Fruit fly (Drosophila melanogaster): Measurements from ENCODE around the gene CG9636.
A peak's percentile ranks its signal among the peaks of the same experiment; 100 is the strongest.

The CG9636 gene

dm6 chr3R:8233864-8234263, 9.7 kb downstream of the CG9636 start (continued):
- peak in 1 of 2 experiments; percentile 48 for TF ChIP-seq salr (GFP tag; optimal IDR thresholded peaks at IDR 0.05)
- TF ChIP-seq CG15336 (GFP tag; IDR thresholded peaks at IDR 0.05), result peak; percentile 92
- TF ChIP-seq dac (GFP tag; optimal IDR thresholded peaks at IDR 0.05), result peak; percentile 65
- TF ChIP-seq Sox14 (GFP tag; optimal IDR thresholded peaks at IDR 0.05), result peak; percentile 27
- no peak for TF ChIP-seq ss (GFP tag; optimal IDR thresholded peaks at IDR 0.05)
- no peak for TF ChIP-seq Sox15 (GFP tag; optimal IDR thresholded peaks at IDR 0.05)
- TF ChIP-seq OdsH (GFP tag; optimal IDR thresholded peaks at IDR 0.05), result peak; percentile 64
- TF ChIP-seq CG9139 (GFP tag; optimal IDR thresholded peaks at IDR 0.05), result no peak
- TF ChIP-seq Hr38 (GFP tag; optimal IDR thresholded peaks at IDR 0.05), result no peak
- TF ChIP-seq CG8632 (GFP tag; optimal IDR thresholded peaks at IDR 0.05), result no peak
- TF ChIP-seq fd59A (GFP tag; optimal IDR thresholded peaks at IDR 0.05), result no peak
- TF ChIP-seq fkh (GFP tag; optimal IDR thresholded peaks at IDR 0.05), result no peak
- peak; percentile 46 for TF ChIP-seq CG10631 (GFP tag; optimal IDR thresholded peaks at IDR 0.05)
- TF ChIP-seq pdm3 (GFP tag; optimal IDR thresholded peaks at IDR 0.05), result peak; percentile 75
- TF ChIP-seq CG6163 (GFP tag; IDR thresholded peaks at IDR 0.05), result peak; percentile 60; the same call in 2 of the 3 replicates
- peak; percentile 44 for TF ChIP-seq Met (GFP tag; optimal IDR thresholded peaks at IDR 0.05)
- TF ChIP-seq CG11762 (GFP tag; optimal IDR thresholded peaks at IDR 0.05; ENCODE audit: insufficient read depth), result no peak
- peak; percentile 38 for TF ChIP-seq Eip75B (GFP tag; optimal IDR thresholded peaks at IDR 0.05)
- TF ChIP-seq Sox102F (GFP tag; optimal IDR thresholded peaks at IDR 0.05), result peak; percentile 44
- peak; percentile 90 for TF ChIP-seq CG8119 (GFP tag; IDR thresholded peaks at IDR 0.05)
- TF ChIP-seq CG6792 (GFP tag; optimal IDR thresholded peaks at IDR 0.05), result peak; percentile 17
- peak; percentile 63 for TF ChIP-seq esn (GFP tag; optimal IDR thresholded peaks at IDR 0.05)
- TF ChIP-seq Ets96B (tag; optimal IDR thresholded peaks at IDR 0.05), result peak; percentile 9
- TF ChIP-seq Hr4 (GFP tag; optimal IDR thresholded peaks at IDR 0.05), result peak; percentile 90
- TF ChIP-seq CG8319 (GFP tag; optimal IDR thresholded peaks at IDR 0.05), result no peak
- no peak for TF ChIP-seq CG11902 (GFP tag; optimal IDR thresholded peaks at IDR 0.05)
- peak; percentile 73 for TF ChIP-seq achi (GFP tag; optimal IDR thresholded peaks at IDR 0.05)
- TF ChIP-seq Eip93F (GFP tag; optimal IDR thresholded peaks at IDR 0.05), result no peak
- no peak for TF ChIP-seq CG3032 (tag; optimal IDR thresholded peaks at IDR 0.05)
- TF ChIP-seq CG6854 (GFP tag; optimal IDR thresholded peaks at IDR 0.05), result no peak
- no peak for TF ChIP-seq CG3919 (GFP tag; optimal IDR thresholded peaks at IDR 0.05)
- TF ChIP-seq CG16779 (tag; optimal IDR thresholded peaks at IDR 0.05), result no peak
- peak; percentile 53 for TF ChIP-seq CG34406 (GFP tag; optimal IDR thresholded peaks at IDR 0.05)
- TF ChIP-seq eg (GFP tag; IDR thresholded peaks at IDR 0.05), result peak; percentile 88
- TF ChIP-seq CG1621 (tag; optimal IDR thresholded peaks at IDR 0.05), result no peak
- no peak for TF ChIP-seq Blimp-1 (GFP tag; optimal IDR thresholded peaks at IDR 0.05)
- TF ChIP-seq Ets21C (GFP tag; optimal IDR thresholded peaks at IDR 0.05), result no peak

dm6 chr3R:8233370-8233773, 10.2 kb downstream of the CG9636 start, which contains the start of gene PolI:
Gene PolI (plus strand): TSS chr3R:8233507.
- no peak for TF ChIP-seq OdsH (GFP tag; optimal IDR thresholded peaks at IDR 0.05)
- TF ChIP-seq fkh (GFP tag; optimal IDR thresholded peaks at IDR 0.05), result peak; percentile 75
- TF ChIP-seq Smox (GFP tag; optimal IDR thresholded peaks at IDR 0.05), result peak; percentile 16
- no peak for TF ChIP-seq CG4318 (GFP tag; optimal IDR thresholded peaks at IDR 0.05)
- peak; percentile 2 for TF ChIP-seq CG3032 (tag; optimal IDR thresholded peaks at IDR 0.05)
- TF ChIP-seq dsx (GFP tag; optimal IDR thresholded peaks at IDR 0.05; ENCODE audit: poor library complexity, severe bottlenecking), result no peak
- peak; percentile 36 for TF ChIP-seq Sox14 (GFP tag; optimal IDR thresholded peaks at IDR 0.05)
- no peak for TF ChIP-seq lz (GFP tag; optimal IDR thresholded peaks at IDR 0.05)
- peak; percentile 10 for TF ChIP-seq cyc (GFP tag; optimal IDR thresholded peaks at IDR 0.05)
- TF ChIP-seq CG6854 (GFP tag; optimal IDR thresholded peaks at IDR 0.05), result no peak
- peak; percentile 2 for TF ChIP-seq Eip93F (GFP tag; optimal IDR thresholded peaks at IDR 0.05)
- TF ChIP-seq CG6163 (GFP tag; IDR thresholded peaks at IDR 0.05), result no peak
- TF ChIP-seq net (GFP tag; optimal IDR thresholded peaks at IDR 0.05), result no peak
- peak; percentile 51 for TF ChIP-seq Eip78C (GFP tag)
- no peak for TF ChIP-seq CG8632 (GFP tag; optimal IDR thresholded peaks at IDR 0.05)
- no peak for TF ChIP-seq Ets96B (tag; optimal IDR thresholded peaks at IDR 0.05)
